Worm (Caenorhabditis elegans): ENCODE measurements around the gene lam-2.

DNA sequence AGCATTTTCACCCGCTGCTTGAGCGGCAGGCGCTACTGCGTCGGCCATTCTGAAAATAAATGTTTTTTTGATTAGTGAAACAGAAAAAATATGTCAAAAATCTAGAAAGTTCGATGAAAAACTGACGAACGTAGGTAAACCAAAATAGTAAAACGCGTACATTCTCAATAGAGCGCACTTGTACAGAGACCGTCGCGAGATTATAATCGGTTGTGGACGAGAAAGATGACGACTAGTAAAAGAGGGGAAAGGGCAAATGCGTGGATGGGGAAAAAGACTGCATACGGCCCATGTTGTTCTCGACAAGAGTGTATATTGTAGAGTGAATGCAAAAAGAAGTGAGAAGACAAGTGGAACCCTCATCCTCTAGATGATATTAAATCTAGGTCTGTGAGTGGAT, 50.7 kb downstream of the lam-2 start, which contains the start of gene C36B7.6:
- TF ChIP-seq mab-5 (tag; optimal IDR thresholded peaks at IDR 0.05) (no peak), nhr-237 (tag; optimal IDR thresholded peaks at IDR 0.05) (no peak), ceh-43 (GFP tag; optimal IDR thresholded peaks at IDR 0.05) (no peak), ztf-11 (tag; optimal IDR thresholded peaks at IDR 0.05) (no peak)

Measured in whole organism, mixed stage, embryonic.